Fruit fly (Drosophila melanogaster) whole organism, embryonic: ENCODE results near the gene Kmn1.

Source experiments
- ATbp ChIP-seq: fragments of 200-800 bp; sonication (Bioruptor generic); optimal IDR thresholded peaks from 2 replicates; lab custom pipeline; 2017; ENCODE audit warnings: missing biosample characterization, mild to moderate bottlenecking, missing genetic modification characterization, missing genetic modification reagents
- Aef1 ChIP-seq: fragments of 200-800 bp; sonication (Bioruptor generic); IDR thresholded peaks from 3 replicates; pipeline ENCODE4 v1.3.6; 2022; ENCODE audit warnings: missing biosample characterization, missing genetic modification characterization
- B-H2 ChIP-seq: fragments of 200-800 bp; sonication (Bioruptor generic); optimal IDR thresholded peaks from 2 replicates; lab custom pipeline; 2018; ENCODE audit warnings: missing biosample characterization, mild to moderate bottlenecking, missing genetic modification characterization
- CG10462 ChIP-seq: fragments of 200-800 bp; sonication (Bioruptor generic); optimal IDR thresholded peaks from 2 replicates; lab custom pipeline; 2016; ENCODE audit warnings: missing biosample characterization, missing genetic modification characterization
- CG10979 ChIP-seq: fragments of 200-800 bp; sonication (Bioruptor generic); optimal IDR thresholded peaks from 2 replicates; lab custom pipeline; 2018; ENCODE audit warnings: missing biosample characterization, mild to moderate bottlenecking, missing genetic modification characterization, moderate library complexity
- CG11560 ChIP-seq: fragments of 200-800 bp; sonication (Bioruptor generic); IDR thresholded peaks from 3 replicates; pipeline ENCODE4 v1.3.6; 2022; ENCODE audit warnings: missing biosample characterization, missing genetic modification characterization
- CG11696 ChIP-seq: fragments of 200-800 bp; sonication (Bioruptor generic); IDR thresholded peaks from 2 replicates; pipeline ENCODE4 v1.3.6; 2022; ENCODE audit warnings: missing biosample characterization, missing genetic modification characterization
- CG12219 ChIP-seq: fragments of 200-800 bp; sonication (Bioruptor generic); optimal IDR thresholded peaks from 3 replicates; lab custom pipeline; 2018; ENCODE audit warnings: missing biosample characterization, mild to moderate bottlenecking, missing genetic modification characterization
- CG1233 ChIP-seq: fragments of 200-800 bp; sonication (Bioruptor generic); optimal IDR thresholded peaks from 4 replicates; lab custom pipeline; 2018; ENCODE audit warnings: missing biosample characterization, mild to moderate bottlenecking, missing genetic modification characterization
- CG13287 ChIP-seq: fragments of 200-800 bp; sonication (Bioruptor generic); IDR thresholded peaks from 2 replicates; pipeline ENCODE4 v1.3.6; 2022; ENCODE audit warnings: missing biosample characterization, missing genetic modification characterization; ENCODE audit not compliant: partially characterized antibody
- CG15479 ChIP-seq: fragments of 200-800 bp; sonication (Bioruptor generic); optimal IDR thresholded peaks from 3 replicates; lab custom pipeline; 2019; ENCODE audit warnings: missing biosample characterization, mild to moderate bottlenecking, missing genetic modification characterization, moderate library complexity
- CG1603 ChIP-seq: fragments of 200-800 bp; sonication (Bioruptor generic); optimal IDR thresholded peaks from 2 replicates; lab custom pipeline; 2019; ENCODE audit warnings: missing biosample characterization, mild to moderate bottlenecking, missing genetic modification characterization, moderate library complexity
- CG1792 ChIP-seq: fragments of 200-800 bp; sonication (Bioruptor generic); optimal IDR thresholded peaks from 2 replicates; lab custom pipeline; 2016; ENCODE audit warnings: missing biosample characterization, missing genetic modification characterization
- CG31365 ChIP-seq: fragments of 200-800 bp; sonication (Bioruptor generic); optimal IDR thresholded peaks from 2 replicates; lab custom pipeline; 2018; ENCODE audit warnings: missing biosample characterization, mild to moderate bottlenecking, missing genetic modification characterization
- CG31388 ChIP-seq: fragments of 200-800 bp; sonication (Bioruptor generic); optimal IDR thresholded peaks from 2 replicates; lab custom pipeline; 2016; ENCODE audit warnings: missing biosample characterization, missing genetic modification characterization
- CG3163 ChIP-seq: fragments of 200-800 bp; sonication (Bioruptor generic); optimal IDR thresholded peaks from 3 replicates; lab custom pipeline; 2016; ENCODE audit warnings: missing biosample characterization, missing genetic modification characterization
- CG3407 ChIP-seq: fragments of 200-800 bp; sonication (Bioruptor generic); optimal IDR thresholded peaks from 2 replicates; lab custom pipeline; 2018; ENCODE audit warnings: missing biosample characterization, mild to moderate bottlenecking, missing genetic modification characterization
- CG4360 ChIP-seq: fragments of 200-800 bp; sonication (Bioruptor generic); IDR thresholded peaks from 2 replicates; pipeline ENCODE4 v1.3.6; 2022; ENCODE audit warnings: missing biosample characterization, missing genetic modification characterization
- CG6854 ChIP-seq: fragments of 200-800 bp; sonication (Bioruptor generic); optimal IDR thresholded peaks from 3 replicates; lab custom pipeline; 2017; ENCODE audit warnings: missing biosample characterization, mild to moderate bottlenecking, missing genetic modification characterization
- CG7745 ChIP-seq: fragments of 200-800 bp; sonication (Bioruptor generic); optimal IDR thresholded peaks from 2 replicates; lab custom pipeline; 2018; ENCODE audit warnings: missing biosample characterization, mild to moderate bottlenecking, missing genetic modification characterization, moderate library complexity
- CG8359 ChIP-seq: fragments of 200-800 bp; sonication (Bioruptor generic); optimal IDR thresholded peaks from 2 replicates; lab custom pipeline; 2017; ENCODE audit warnings: missing biosample characterization, mild to moderate bottlenecking, missing genetic modification characterization, borderline replicate concordance
- CG8478 ChIP-seq: fragments of >200 bp; optimal IDR thresholded peaks from 2 replicates; lab custom pipeline; 2018
- CG9817 ChIP-seq: fragments of 200-800 bp; sonication (Bioruptor generic); optimal IDR thresholded peaks from 2 replicates; lab custom pipeline; 2018; ENCODE audit warnings: missing biosample characterization, mild to moderate bottlenecking, missing genetic modification characterization, moderate library complexity
- Dbx ChIP-seq: fragments of 200-800 bp; sonication (Bioruptor generic); IDR thresholded peaks from 3 replicates; pipeline ENCODE4 v1.3.6; 2022; ENCODE audit warnings: missing biosample characterization, missing genetic modification characterization
- Dll ChIP-seq: fragments of 200-800 bp; sonication (Bioruptor generic); IDR thresholded peaks from 4 replicates; pipeline ENCODE4 v1.3.6; 2022; ENCODE audit warnings: missing biosample characterization, missing genetic modification characterization; ENCODE audit not compliant: partially characterized antibody
- Fer3 ChIP-seq: fragments of 200-800 bp; sonication (Bioruptor generic); optimal IDR thresholded peaks from 2 replicates; lab custom pipeline; 2018; ENCODE audit warnings: missing biosample characterization, mild to moderate bottlenecking, missing genetic modification characterization, moderate library complexity
- HHEX ChIP-seq: fragments of 200-800 bp; sonication (Bioruptor generic); optimal IDR thresholded peaks from 3 replicates; lab custom pipeline; 2017; ENCODE audit warnings: missing biosample characterization, mild to moderate bottlenecking, missing genetic modification characterization, missing genetic modification reagents
- Kr ChIP-seq: fragments of 200-800 bp; sonication (Bioruptor generic); optimal IDR thresholded peaks from 2 replicates; lab custom pipeline; 2017; ENCODE audit warnings: missing biosample characterization, mild to moderate bottlenecking, missing genetic modification characterization
- Mrtf ChIP-seq: fragments of 200-800 bp; sonication (Bioruptor generic); IDR thresholded peaks from 3 replicates; pipeline ENCODE4 v1.3.6; 2022; ENCODE audit warnings: missing biosample characterization, missing genetic modification characterization
- Nf-YC ChIP-seq: fragments of 200-800 bp; optimal IDR thresholded peaks from 3 replicates; lab custom pipeline; 2019; ENCODE audit warnings: missing biosample characterization, mild to moderate bottlenecking, missing genetic modification characterization, moderate library complexity
- Six4 ChIP-seq: fragments of 200-800 bp; sonication (Bioruptor generic); optimal IDR thresholded peaks from 2 replicates; lab custom pipeline; 2016; ENCODE audit warnings: missing biosample characterization, missing genetic modification characterization
- Taf1 ChIP-seq: fragments of 200-800 bp; sonication (Bioruptor generic); IDR thresholded peaks from 2 replicates; pipeline ENCODE4 v1.3.6; 2022; ENCODE audit warnings: missing biosample characterization, missing genetic modification characterization
- Trl ChIP-seq, 3 experiments: fragments of >200 bp in 2 of 3; fragments of 200-800 bp in 1 of 3; sonication (Bioruptor generic) in 1 of 3; optimal IDR thresholded peaks; 2 replicates in 1 of 3; 3 replicates in 2 of 3; lab custom pipeline; 2016 to 2017; ENCODE audit warnings: missing biosample characterization in 1 of 3, missing genetic modification characterization in 1 of 3
- Vsx1 ChIP-seq: fragments of 200-800 bp; sonication (Bioruptor generic); optimal IDR thresholded peaks from 2 replicates; lab custom pipeline; 2017; ENCODE audit warnings: missing biosample characterization, mild to moderate bottlenecking, missing genetic modification characterization, missing genetic modification reagents
- Xbp1 ChIP-seq: fragments of 200-800 bp; sonication (Bioruptor generic); optimal IDR thresholded peaks from 3 replicates; lab custom pipeline; 2016; ENCODE audit warnings: missing biosample characterization, mild to moderate bottlenecking, missing genetic modification characterization
- ab ChIP-seq: fragments of 200-800 bp; sonication (Bioruptor generic); optimal IDR thresholded peaks from 2 replicates; lab custom pipeline; 2016; ENCODE audit warnings: missing biosample characterization, missing genetic modification characterization
- aop ChIP-seq: fragments of 200-800 bp; sonication (Bioruptor generic); IDR thresholded peaks from 2 replicates; pipeline ENCODE4 v1.3.6; 2022; ENCODE audit warnings: missing biosample characterization, missing genetic modification characterization
- caup ChIP-seq: fragments of 200-800 bp; sonication (Bioruptor generic); optimal IDR thresholded peaks from 3 replicates; lab custom pipeline; 2017; ENCODE audit warnings: missing biosample characterization, mild to moderate bottlenecking, missing genetic modification characterization, moderate library complexity; ENCODE audit not compliant: severe bottlenecking
- ci ChIP-seq: fragments of 200-800 bp; sonication (Bioruptor generic); IDR thresholded peaks from 3 replicates; pipeline ENCODE4 v1.3.6; 2022; ENCODE audit warnings: missing biosample characterization, missing genetic modification characterization
- gsb ChIP-seq: fragments of 200-800 bp; sonication (Bioruptor generic); IDR thresholded peaks from 2 replicates; pipeline ENCODE4 v1.3.6; 2022; ENCODE audit warnings: missing biosample characterization, missing genetic modification characterization
- gsb-n ChIP-seq: fragments of 200-800 bp; sonication (Bioruptor generic); optimal IDR thresholded peaks from 3 replicates; lab custom pipeline; 2018; ENCODE audit warnings: missing biosample characterization, mild to moderate bottlenecking, missing genetic modification characterization
- hkb ChIP-seq, 2 experiments: fragments of 200-800 bp in 1 of 2; fragments of >200 bp in 1 of 2; sonication (Bioruptor generic) in 1 of 2; IDR thresholded peaks in 1 of 2; optimal IDR thresholded peaks in 1 of 2; 2 replicates each; pipeline versions ENCODE4 v1.3.6 to Lab custom; 2017 to 2022; ENCODE audit warnings: missing biosample characterization in 1 of 2, missing genetic modification characterization in 1 of 2
- lola ChIP-seq, 3 experiments: fragments of >200 bp in 2 of 3; fragments of 200-800 bp in 1 of 3; sonication (Bioruptor generic) in 1 of 3; optimal IDR thresholded peaks; 2 replicates each; lab custom pipeline; 2017 to 2019; ENCODE audit warnings: missing biosample characterization in 3 of 3, missing genetic modification characterization in 3 of 3, mild to moderate bottlenecking in 1 of 3, moderate library complexity in 1 of 3
- mirr ChIP-seq: fragments of 200-800 bp; sonication (Bioruptor generic); optimal IDR thresholded peaks from 3 replicates; lab custom pipeline; 2018; ENCODE audit warnings: missing biosample characterization, mild to moderate bottlenecking, missing genetic modification characterization
- otp ChIP-seq: fragments of 200-800 bp; sonication (Bioruptor generic); IDR thresholded peaks from 3 replicates; pipeline ENCODE4, ENCODE4 v1.3.6; 2022; ENCODE audit warnings: missing biosample characterization, missing genetic modification characterization
- pb ChIP-seq: fragments of 200-800 bp; sonication (Bioruptor generic); optimal IDR thresholded peaks from 3 replicates; lab custom pipeline; 2016; ENCODE audit warnings: missing biosample characterization, missing genetic modification characterization
- sima ChIP-seq: fragments of 200-800 bp; sonication (Bioruptor generic); optimal IDR thresholded peaks from 2 replicates; lab custom pipeline; 2016; ENCODE audit warnings: missing biosample characterization, missing genetic modification characterization

The Kmn1 gene

DNA sequence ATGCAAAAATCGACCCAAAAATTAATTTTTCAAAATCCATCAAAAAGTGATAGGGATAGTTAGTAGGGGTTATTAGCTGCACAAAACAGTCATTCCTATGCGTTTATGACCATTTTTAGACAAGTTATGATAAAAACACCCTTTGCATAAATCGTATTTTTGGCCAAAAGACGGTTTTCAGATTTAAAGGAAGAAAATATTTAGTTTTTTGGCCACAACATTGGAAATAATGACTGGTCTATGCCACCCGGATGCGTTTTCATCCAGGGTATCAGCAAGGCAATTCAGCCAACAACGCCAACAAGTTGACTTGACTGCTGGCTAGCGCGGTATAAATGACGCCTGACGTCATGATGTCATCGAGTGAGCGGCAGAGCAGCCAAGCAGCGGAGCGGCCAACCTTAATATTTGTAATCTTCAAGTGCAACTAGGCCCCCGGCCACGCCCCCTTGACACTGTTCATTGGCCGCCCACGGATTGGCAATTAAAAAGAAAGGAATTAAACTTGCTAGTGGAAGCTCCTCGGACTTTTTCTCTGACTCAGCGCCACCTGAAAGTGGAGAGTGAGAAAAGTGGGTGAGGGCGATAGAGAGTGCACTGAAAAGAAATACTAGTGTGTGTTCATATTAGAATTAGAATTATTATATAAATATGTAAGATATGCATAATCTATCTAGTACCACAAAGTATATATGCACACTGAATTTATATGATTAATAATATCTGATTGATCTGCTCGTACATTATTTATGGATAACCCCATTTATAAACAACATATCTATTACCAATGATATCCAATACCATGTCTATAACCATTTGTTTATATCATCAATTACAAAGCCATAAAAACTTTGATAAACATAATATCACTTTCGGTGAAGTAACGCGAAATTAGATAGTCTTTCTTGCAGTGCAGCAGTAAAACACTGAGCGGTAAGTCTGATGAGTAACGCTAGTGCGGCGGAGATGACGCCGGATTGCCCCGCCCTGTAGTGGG lies 12.2 kb downstream of the Kmn1 start (continued):
- TF ChIP-seq CG13287 (GFP tag; lab: Robert Waterston, UW) (no peak), HHEX (GFP tag; lab: Kevin White, UChicago) (peak; percentile 85), CG8478 (lab: Kevin White, UChicago) (no peak), CG4360 (no peak), Kr (GFP tag; lab: Kevin White, UChicago) (no peak), CG9817 (tag; lab: Kevin White, UChicago) (peak; percentile 83), ATbp (peak; percentile 84), gsb-n (tag; lab: Kevin White, UChicago) (peak; percentile 64), pb (GFP tag; lab: Kevin White, UChicago) (no peak), hkb (optimal IDR thresholded peaks at IDR 0.05; lab: Kevin White, UChicago) (no peak), hkb (GFP tag; IDR thresholded peaks at IDR 0.05; lab: Robert Waterston, UW) (peak; percentile 55), aop (GFP tag; lab: Robert Waterston, UW) (no peak), Xbp1 (GFP tag; lab: Kevin White, UChicago) (peak; percentile 77), gsb (GFP tag; lab: Robert Waterston, UW) (peak; percentile 45; the same call in 1 of the 2 replicates), Mrtf (GFP tag; lab: Robert Waterston, UW) (peak; percentile 35; the same call in 1 of the 3 replicates), CG10462 (GFP tag; lab: Kevin White, UChicago) (peak; percentile 49), ab (GFP tag; lab: Kevin White, UChicago) (no peak), Dbx (GFP tag; lab: Robert Waterston, UW) (peak; percentile 70; the same call in 2 of the 3 replicates), Taf1 (GFP tag; lab: Robert Waterston, UW) (peak; percentile 62), Nf-YC (tag; lab: Kevin White, UChicago) (peak; percentile 84), CG1603 (tag; lab: Kevin White, UChicago) (no peak), otp (no peak), caup (peak; percentile 85), Dll (GFP tag; lab: Robert Waterston, UW) (no peak), Aef1 (peak; percentile 39), CG31388 (GFP tag; lab: Kevin White, UChicago) (peak; percentile 47), CG3407 (GFP tag; lab: Kevin White, UChicago) (peak; percentile 78), ci (GFP tag; lab: Robert Waterston, UW) (no peak), CG12219 (peak; percentile 74), Fer3 (peak; percentile 84), B-H2 (GFP tag; lab: Kevin White, UChicago) (peak; percentile 55), sima (no peak), CG31365 (tag; lab: Kevin White, UChicago) (peak; percentile 33), CG1233 (peak; percentile 83), CG3163 (GFP tag; lab: Kevin White, UChicago) (peak; percentile 11), CG10979 (tag; lab: Kevin White, UChicago) (peak; percentile 80), Vsx1 (no peak), Trl (optimal IDR thresholded peaks at IDR 0.05; lab: Kevin White, UChicago) (no peak), Trl (GFP tag; optimal IDR thresholded peaks at IDR 0.05; lab: Kevin White, UChicago) (peak; percentile 9), CG6854 (peak; percentile 85), CG15479 (GFP tag; lab: Kevin White, UChicago) (no peak), CG1792 (GFP tag; lab: Kevin White, UChicago) (no peak), mirr (GFP tag; lab: Kevin White, UChicago) (peak; percentile 13), CG11696 (GFP tag; lab: Robert Waterston, UW) (peak; percentile 76), CG7745 (no peak), lola (GFP tag; optimal IDR thresholded peaks at IDR 0.05; lab: Kevin White, UChicago) (peak in 1 of 3 experiments; percentile 64), Six4 (peak; percentile 68), CG8359 (peak; percentile 68), CG11560 (0 out of 3 replicates have a peak, but pooled peaks have one; percentile 29)
